Fruit fly (Drosophila melanogaster): ENCODE results near the gene Jarid2.

dm6 chr3L:9502856-9503255 is 26.0 kb downstream of the Jarid2 start:
- TF ChIP-seq pan (optimal IDR thresholded peaks at IDR 0.05) (no peak), Dll (optimal IDR thresholded peaks at IDR 0.05) (no peak), usp (GFP tag; optimal IDR thresholded peaks at IDR 0.05) (no peak), CG8478 (optimal IDR thresholded peaks at IDR 0.05) (no peak)
